ENCODE assay signal across 2 worm cellular contexts in the genomic region with DNA sequence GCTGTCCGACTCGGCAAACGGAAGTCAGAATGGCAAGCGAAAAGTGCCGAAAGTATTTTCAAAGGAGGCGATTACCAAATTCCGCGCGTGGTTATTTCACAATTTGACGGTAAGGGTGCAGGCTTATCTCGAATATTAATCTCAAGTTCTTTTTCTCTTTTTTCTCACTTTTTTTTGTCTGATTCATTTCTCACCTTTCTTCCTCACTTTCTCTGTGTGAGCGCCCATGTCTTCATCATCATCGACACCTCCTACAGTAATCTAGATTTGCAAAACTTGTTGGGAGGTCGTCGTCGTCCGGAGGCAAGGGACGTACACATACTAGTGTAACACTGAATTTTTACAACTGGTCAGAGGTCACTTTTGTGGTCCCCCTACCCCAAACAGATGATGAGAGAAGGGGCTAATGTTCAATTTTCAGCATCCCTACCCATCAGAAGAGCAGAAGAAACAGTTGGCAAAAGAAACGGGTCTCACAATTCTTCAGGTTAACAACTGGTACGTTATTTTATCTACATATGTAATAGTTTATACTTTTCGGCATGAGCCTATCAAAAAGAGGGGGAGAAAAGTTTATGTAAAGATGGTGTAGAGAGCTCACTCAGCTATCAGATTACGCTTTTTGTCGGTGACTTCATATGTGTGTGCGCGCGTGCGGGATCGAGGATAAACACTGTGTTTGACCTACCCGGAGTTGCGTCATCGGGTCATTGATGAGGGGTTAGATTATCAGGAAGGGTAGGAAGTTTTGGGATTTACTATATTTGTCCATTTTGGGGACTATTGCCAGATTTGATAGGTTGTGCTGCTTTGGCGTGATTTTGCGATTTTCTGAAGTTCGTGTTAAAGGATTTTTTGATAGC.
TF ChIP-seq lines count a peak whose summit lies in the region.

No protein-coding gene starts in this region.

TF ChIP-seq in whole organism, L2 larva, 48 proteins besides CTCF, POLR2A, EP300 and RAD21 (continued from another document):
- TF ChIP-seq unc-39 (tag; optimal IDR thresholded peaks at IDR 0.05; lab: Kevin White, UChicago), result no peak
- TF ChIP-seq elt-3 (tag; optimal IDR thresholded peaks at IDR 0.05; lab: Kevin White, UChicago), result no peak
- peak; percentile 83 for TF ChIP-seq ceh-16 (tag; optimal IDR thresholded peaks at IDR 0.05; lab: Kevin White, UChicago)
- TF ChIP-seq blmp-1 (tag; optimal IDR thresholded peaks at IDR 0.05; lab: Kevin White, UChicago; ENCODE audit: insufficient read depth), result peak; percentile 57
- no peak for TF ChIP-seq unc-62 (GFP tag; optimal IDR thresholded peaks at IDR 0.05; lab: Kevin White, UChicago)
- no peak for TF ChIP-seq lin-11 (tag; optimal IDR thresholded peaks at IDR 0.05; lab: Kevin White, UChicago)
- TF ChIP-seq nhr-12 (tag; optimal IDR thresholded peaks at IDR 0.05; lab: Kevin White, UChicago), result no peak
- TF ChIP-seq skn-1 (tag; optimal IDR thresholded peaks at IDR 0.05; lab: Kevin White, UChicago), result no peak

TF ChIP-seq in whole organism, mixed stage, embryonic, 35 proteins besides CTCF, POLR2A, EP300 and RAD21 (continued from another document):
- TF ChIP-seq sem-2 (GFP tag; optimal IDR thresholded peaks at IDR 0.05; lab: Kevin White, UChicago), result no peak
- peak; percentile 0 for TF ChIP-seq M03D4.4 (tag; optimal IDR thresholded peaks at IDR 0.05; lab: Kevin White, UChicago)
- TF ChIP-seq unc-62 (GFP tag; optimal IDR thresholded peaks at IDR 0.05; lab: Kevin White, UChicago), result peak; percentile 37
- no peak for TF ChIP-seq cnd-1 (tag; optimal IDR thresholded peaks at IDR 0.05; lab: Kevin White, UChicago)
- no peak for TF ChIP-seq pha-4 (tag; optimal IDR thresholded peaks at IDR 0.05; lab: Kevin White, UChicago)
- TF ChIP-seq elt-3 (tag; optimal IDR thresholded peaks at IDR 0.05; lab: Kevin White, UChicago), result no peak
- no peak for TF ChIP-seq sptf-1 (tag; optimal IDR thresholded peaks at IDR 0.05; lab: Kevin White, UChicago)
- no peak for TF ChIP-seq mab-5 (tag; optimal IDR thresholded peaks at IDR 0.05; lab: Kevin White, UChicago)
- no peak for TF ChIP-seq lsy-2 (tag; optimal IDR thresholded peaks at IDR 0.05; lab: Kevin White, UChicago)
- TF ChIP-seq drap-1 (GFP tag; optimal IDR thresholded peaks at IDR 0.05; lab: Kevin White, UChicago), result no peak
